Worm (Caenorhabditis elegans) whole organism, midembryonic: ENCODE measurements around the gene him-17.

ENCODE experiments used
- flt-1 ChIP-seq: fragments of 200-800 bp; sonication (Bioruptor generic); IDR thresholded peaks from 2 replicates; pipeline ENCODE4 v1.3.6; 2022; ENCODE audit warnings: missing genetic modification characterization, missing compliant biosample characterization
- ref-1 ChIP-seq: fragments of 200-800 bp; sonication (Bioruptor generic); conservative IDR thresholded peaks from 2 replicates; pipeline ENCODE4 v1.3.6; 2022; ENCODE audit warnings: missing genetic modification reagents, missing genetic modification characterization, missing compliant biosample characterization
- tab-1 ChIP-seq: fragments of 200-800 bp; sonication (Bioruptor generic); IDR thresholded peaks from 2 replicates; pipeline ENCODE4 v1.3.6; 2022; ENCODE audit warnings: missing genetic modification characterization, missing compliant biosample characterization

DNA sequence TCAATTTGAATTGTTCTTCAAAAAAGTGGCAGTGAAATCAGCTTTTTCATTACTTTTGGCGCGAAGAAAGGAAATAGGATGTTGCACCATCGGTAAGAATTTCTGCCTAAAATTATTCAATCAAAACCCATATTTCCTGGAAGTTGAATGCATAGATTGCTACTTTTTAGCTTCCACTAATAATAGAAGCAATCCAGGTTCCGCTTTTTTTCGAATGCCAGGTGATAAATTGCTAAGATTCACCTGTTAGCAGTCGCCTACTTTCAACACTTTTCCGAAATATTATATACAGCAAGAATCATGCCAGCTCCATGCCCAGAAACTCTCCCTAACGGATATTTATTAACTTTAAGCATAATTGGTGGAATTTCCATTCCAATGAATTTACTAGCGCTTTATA lies 8.9 kb downstream of the him-17 start, which contains the start of gene sri-6:
- TF ChIP-seq flt-1 (GFP tag; lab: Robert Waterston, UW) (no peak), ref-1 (no peak), tab-1 (GFP tag; lab: Robert Waterston, UW) (no peak)
